Fruit fly (Drosophila melanogaster): ENCODE data around the gene Phf5a.

dm6 chr2L:6534125-6534815 lies 43.6 kb upstream of the Phf5a start:
- no peak for TF ChIP-seq CG8159 (tag; optimal IDR thresholded peaks at IDR 0.05)
- TF ChIP-seq Pif1B (GFP tag; optimal IDR thresholded peaks at IDR 0.05) = no peak
- TF ChIP-seq CG14655 (GFP tag; optimal IDR thresholded peaks at IDR 0.05) = no peak
- TF ChIP-seq fd96Ca (GFP tag; IDR thresholded peaks at IDR 0.05) = no peak

Data from whole organism, pupa.